Fruit fly (Drosophila melanogaster) whole organism, embryonic: ENCODE results near the gene Snx27.

ENCODE experiments used
- YL-1 ChIP-seq: fragments of 200-800 bp; sonication (Bioruptor generic); optimal IDR thresholded peaks from 3 replicates; lab custom pipeline; 2017; ENCODE audit warnings: missing biosample characterization, mild to moderate bottlenecking, missing genetic modification characterization
- br ChIP-seq: fragments of >200 bp; optimal IDR thresholded peaks from 2 replicates; lab custom pipeline; 2017

DNA sequence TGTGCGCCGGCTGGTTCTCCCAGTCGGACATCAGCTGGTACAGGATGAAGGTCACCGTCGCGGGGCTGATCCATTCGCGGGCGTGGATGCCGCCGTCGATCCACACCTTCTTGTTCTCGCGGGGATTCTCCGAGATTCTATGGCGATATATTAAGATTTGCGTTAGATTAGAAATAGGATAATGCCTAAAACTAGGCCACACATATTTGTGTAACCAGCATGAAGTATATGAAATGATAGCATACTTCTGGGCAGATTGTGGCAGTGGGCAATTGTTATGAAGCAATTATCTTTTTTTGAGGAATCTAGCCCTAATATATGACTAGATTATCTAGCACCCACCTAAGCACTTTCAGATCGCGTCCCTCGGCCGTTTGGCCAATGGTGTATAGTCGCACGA lies 28.9 kb upstream of the Snx27 start:
- TF ChIP-seq br (lab: Kevin White, UChicago) (no peak), YL-1 (GFP tag; lab: Kevin White, UChicago) (no peak)
